Worm (Caenorhabditis elegans) whole organism, L3 larva: Measurements from ENCODE around the gene alh-11.

Experiments used
- R02D3.7 ChIP-seq: fragments of 150-350 bp; optimal IDR thresholded peaks from 2 replicates; lab custom pipeline; 2014; ENCODE audit warnings: missing biosample characterization, missing genetic modification characterization
- ZK546.5 ChIP-seq: sonication (generic microtip); optimal IDR thresholded peaks from 2 replicates; lab custom pipeline; 2017; ENCODE audit warnings: missing biosample characterization, missing genetic modification characterization
- aly-2 ChIP-seq: fragments of 150-350 bp; optimal IDR thresholded peaks from 2 replicates; lab custom pipeline; 2014; ENCODE audit warnings: missing biosample characterization, missing genetic modification characterization
- ceh-16 ChIP-seq: sonication (generic microtip); optimal IDR thresholded peaks from 2 replicates; lab custom pipeline; 2017; ENCODE audit warnings: missing biosample characterization, missing genetic modification characterization
- ceh-28 ChIP-seq: fragments of 150-350 bp; optimal IDR thresholded peaks from 2 replicates; lab custom pipeline; 2014; ENCODE audit warnings: missing biosample characterization, missing genetic modification reagents, missing genetic modification characterization
- ceh-82 ChIP-seq: fragments of 150-350 bp; optimal IDR thresholded peaks from 2 replicates; lab custom pipeline; 2014; ENCODE audit warnings: missing biosample characterization, missing genetic modification characterization
- ceh-9 ChIP-seq: sonication (generic microtip); optimal IDR thresholded peaks from 2 replicates; lab custom pipeline; 2018; ENCODE audit warnings: missing biosample characterization, missing genetic modification characterization
- daf-12 ChIP-seq: fragments of 150-350 bp; optimal IDR thresholded peaks from 2 replicates; lab custom pipeline; 2014; ENCODE audit warnings: missing biosample characterization, missing genetic modification reagents, missing genetic modification characterization
- egl-27 ChIP-seq: sonication (generic microtip); optimal IDR thresholded peaks from 4 replicates; lab custom pipeline; 2017; ENCODE audit warnings: missing biosample characterization, missing genetic modification reagents, missing genetic modification characterization
- egl-5 ChIP-seq: fragments of 150-350 bp; optimal IDR thresholded peaks from 2 replicates; lab custom pipeline; 2017; ENCODE audit warnings: missing biosample characterization, missing genetic modification reagents, missing genetic modification characterization, inconsistent platforms
- elt-1 ChIP-seq: fragments of 150-350 bp; optimal IDR thresholded peaks from 2 replicates; lab custom pipeline; 2014; ENCODE audit warnings: missing biosample characterization, missing genetic modification characterization
- elt-2 ChIP-seq: sonication (generic microtip); optimal IDR thresholded peaks from 2 replicates; lab custom pipeline; 2016; ENCODE audit warnings: missing genetic modification reagents, mild to moderate bottlenecking, missing genetic modification characterization, missing compliant biosample characterization
- elt-3 ChIP-seq, 3 experiments: fragments of 150-350 bp in 1 of 3; sonication (generic microtip) in 2 of 3; optimal IDR thresholded peaks; 2 replicates in 2 of 3; 4 replicates in 1 of 3; lab custom pipeline; 2014 to 2017; ENCODE audit warnings: missing biosample characterization in 3 of 3, missing genetic modification characterization in 3 of 3
- eor-1 ChIP-seq, 2 experiments: fragments of 150-350 bp; optimal IDR thresholded peaks; 2 replicates each; lab custom pipeline; 2014 to 2018; ENCODE audit warnings: missing biosample characterization in 2 of 2, missing genetic modification characterization in 2 of 2
- fkh-10 ChIP-seq: sonication (generic microtip); optimal IDR thresholded peaks from 2 replicates; lab custom pipeline; 2017; ENCODE audit warnings: missing biosample characterization, missing genetic modification reagents, missing genetic modification characterization
- fkh-2 ChIP-seq: fragments of 150-350 bp; optimal IDR thresholded peaks from 2 replicates; lab custom pipeline; 2014; ENCODE audit warnings: missing biosample characterization, missing genetic modification reagents, missing genetic modification characterization
- fos-1 ChIP-seq: fragments of 150-350 bp; optimal IDR thresholded peaks from 2 replicates; lab custom pipeline; 2014; ENCODE audit warnings: missing biosample characterization, missing genetic modification characterization
- hmg-11 ChIP-seq: sonication (generic microtip); optimal IDR thresholded peaks from 2 replicates; lab custom pipeline; 2016; ENCODE audit warnings: missing genetic modification characterization, missing compliant biosample characterization
- jun-1 ChIP-seq: fragments of 150-350 bp; optimal IDR thresholded peaks from 2 replicates; lab custom pipeline; 2014; ENCODE audit warnings: missing biosample characterization, missing genetic modification reagents, missing genetic modification characterization
- lin-15B ChIP-seq: fragments of 150-350 bp; optimal IDR thresholded peaks from 2 replicates; lab custom pipeline; 2014; ENCODE audit warnings: missing biosample characterization, missing genetic modification characterization
- lin-39 ChIP-seq: fragments of 150-350 bp; optimal IDR thresholded peaks from 2 replicates; lab custom pipeline; 2018; ENCODE audit warnings: missing biosample characterization, missing genetic modification reagents, missing genetic modification characterization
- lsy-12 ChIP-seq: sonication (generic microtip); optimal IDR thresholded peaks from 2 replicates; lab custom pipeline; 2016; ENCODE audit warnings: mild to moderate bottlenecking, missing genetic modification characterization, missing compliant biosample characterization
- mdl-1 ChIP-seq: fragments of 150-350 bp; optimal IDR thresholded peaks from 2 replicates; lab custom pipeline; 2014; ENCODE audit warnings: missing biosample characterization, missing genetic modification characterization
- mml-1 ChIP-seq: fragments of 150-350 bp; sonication (generic microtip); optimal IDR thresholded peaks from 3 replicates; lab custom pipeline; 2014; ENCODE audit warnings: missing biosample characterization, missing genetic modification characterization
- nfya-1 ChIP-seq: sonication (generic microtip); optimal IDR thresholded peaks from 2 replicates; lab custom pipeline; 2017; ENCODE audit warnings: missing genetic modification characterization, mild to moderate bottlenecking, missing compliant biosample characterization, antibody characterized with exemption, moderate library complexity; ENCODE audit not compliant: insufficient read depth
- nhr-11 ChIP-seq: fragments of 150-350 bp; optimal IDR thresholded peaks from 2 replicates; lab custom pipeline; 2014; ENCODE audit warnings: missing biosample characterization, missing genetic modification characterization
- nhr-23 ChIP-seq: fragments of 150-350 bp; optimal IDR thresholded peaks from 2 replicates; lab custom pipeline; 2014; ENCODE audit warnings: missing biosample characterization, missing genetic modification reagents, missing genetic modification characterization
- nhr-237 ChIP-seq: fragments of 150-350 bp; optimal IDR thresholded peaks from 2 replicates; lab custom pipeline; 2014; ENCODE audit warnings: missing biosample characterization, missing genetic modification characterization
- nhr-25 ChIP-seq: sonication (generic microtip); optimal IDR thresholded peaks from 2 replicates; lab custom pipeline; 2017; ENCODE audit warnings: missing biosample characterization, missing genetic modification characterization
- nhr-28 ChIP-seq: fragments of 150-350 bp; optimal IDR thresholded peaks from 2 replicates; lab custom pipeline; 2014; ENCODE audit warnings: missing biosample characterization, missing genetic modification characterization
- nhr-43 ChIP-seq: sonication (generic microtip); optimal IDR thresholded peaks from 2 replicates; lab custom pipeline; 2016; ENCODE audit warnings: mild to moderate bottlenecking, missing genetic modification characterization, missing compliant biosample characterization; ENCODE audit not compliant: poor library complexity, severe bottlenecking
- nhr-67 ChIP-seq: fragments of 150-350 bp; optimal IDR thresholded peaks from 2 replicates; lab custom pipeline; 2014; ENCODE audit warnings: missing biosample characterization, missing genetic modification characterization
- nhr-76 ChIP-seq: fragments of 150-350 bp; sonication (generic microtip); optimal IDR thresholded peaks from 5 replicates; lab custom pipeline; 2014; ENCODE audit warnings: missing biosample characterization, missing genetic modification characterization
- nhr-77 ChIP-seq: fragments of 150-350 bp; optimal IDR thresholded peaks from 2 replicates; lab custom pipeline; 2014; ENCODE audit warnings: missing biosample characterization, missing genetic modification characterization
- pha-4 ChIP-seq: fragments of 150-350 bp; optimal IDR thresholded peaks from 2 replicates; lab custom pipeline; 2014; ENCODE audit warnings: missing biosample characterization, missing genetic modification reagents, missing genetic modification characterization
- sea-2 ChIP-seq: fragments of 150-350 bp; sonication (generic microtip); optimal IDR thresholded peaks from 4 replicates; lab custom pipeline; 2014; ENCODE audit warnings: missing biosample characterization, missing genetic modification reagents, missing genetic modification characterization
- skn-1 ChIP-seq: fragments of 150-350 bp; optimal IDR thresholded peaks from 2 replicates; lab custom pipeline; 2014; ENCODE audit warnings: missing biosample characterization, missing genetic modification characterization
- snpc-4 ChIP-seq: fragments of 150-350 bp; optimal IDR thresholded peaks from 2 replicates; lab custom pipeline; 2014; ENCODE audit warnings: missing biosample characterization, missing genetic modification characterization
- unc-62 ChIP-seq: fragments of 150-350 bp; sonication (generic microtip); optimal IDR thresholded peaks from 4 replicates; lab custom pipeline; 2014; ENCODE audit warnings: missing biosample characterization, missing genetic modification reagents, missing genetic modification characterization
- zag-1 ChIP-seq: fragments of 150-350 bp; optimal IDR thresholded peaks from 2 replicates; lab custom pipeline; 2014; ENCODE audit warnings: missing biosample characterization, missing genetic modification characterization
- ztf-11 ChIP-seq: fragments of 150-350 bp; optimal IDR thresholded peaks from 2 replicates; lab custom pipeline; 2014; ENCODE audit warnings: missing biosample characterization, missing genetic modification characterization
- ztf-4 ChIP-seq: fragments of 150-350 bp; optimal IDR thresholded peaks from 2 replicates; lab custom pipeline; 2014; ENCODE audit warnings: missing biosample characterization, missing genetic modification characterization

alh-11 gene

ce11 chrIII:802041-802440 is 23.4 kb upstream of the alh-11 start:
- no peak for TF ChIP-seq ztf-4 (tag; lab: Kevin White, UChicago)
- no peak for TF ChIP-seq sea-2 (GFP tag; lab: Kevin White, UChicago)
- no peak for TF ChIP-seq nhr-23 (tag; lab: Kevin White, UChicago)
- no peak for TF ChIP-seq nhr-11 (tag; lab: Kevin White, UChicago)
- no peak for TF ChIP-seq nhr-43 (tag; lab: Kevin White, UChicago)
- TF ChIP-seq eor-1 (tag; optimal IDR thresholded peaks at IDR 0.05; lab: Kevin White, UChicago) = no peak
- no peak for TF ChIP-seq nfya-1 (tag; lab: Kevin White, UChicago)
- no peak for TF ChIP-seq fkh-10 (GFP tag; lab: Kevin White, UChicago)
- no peak for TF ChIP-seq snpc-4 (tag; lab: Kevin White, UChicago)
- no peak for TF ChIP-seq egl-27 (tag; lab: Kevin White, UChicago)

DNA sequence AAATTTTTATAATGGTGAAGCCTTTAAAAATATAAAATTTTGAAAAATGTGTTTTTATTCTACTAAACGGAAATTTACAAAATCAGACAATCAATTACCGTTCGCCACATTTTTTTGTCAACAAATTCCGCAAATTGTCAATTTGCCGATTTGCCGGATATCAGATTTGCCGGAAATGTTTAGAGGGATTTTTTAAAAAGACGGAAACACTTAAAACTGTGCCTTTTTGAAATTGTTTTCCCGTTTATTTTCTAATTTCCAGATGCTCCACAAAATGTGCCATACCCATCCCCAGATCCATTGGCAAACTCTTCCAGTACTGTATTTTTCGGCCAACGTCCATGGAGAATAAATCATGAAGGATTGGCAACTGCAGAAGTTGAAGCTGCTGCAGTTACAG is 18.8 kb upstream of the alh-11 start:
- TF ChIP-seq egl-5 (tag; lab: Kevin White, UChicago) (no peak), nhr-43 (tag; lab: Kevin White, UChicago) (no peak), elt-3 (tag; optimal IDR thresholded peaks at IDR 0.05; lab: Kevin White, UChicago) (no peak), elt-2 (tag; lab: Kevin White, UChicago) (no peak), sea-2 (GFP tag; lab: Kevin White, UChicago) (no peak), ceh-28 (tag; lab: Kevin White, UChicago) (no peak), pha-4 (tag; lab: Kevin White, UChicago) (no peak)

ce11 chrIII:794984-795596 is 16.4 kb upstream of the alh-11 start, which contains the start of gene trpp-11:
Gene trpp-11 (plus strand): TSS chrIII:795136.
- no peak for TF ChIP-seq elt-2 (tag; lab: Kevin White, UChicago)
- TF ChIP-seq hmg-11 (tag; lab: Kevin White, UChicago) = no peak
- TF ChIP-seq jun-1 (tag; lab: Kevin White, UChicago) = no peak
- TF ChIP-seq mml-1 = no peak
- no peak for TF ChIP-seq sea-2 (GFP tag; lab: Kevin White, UChicago)

DNA sequence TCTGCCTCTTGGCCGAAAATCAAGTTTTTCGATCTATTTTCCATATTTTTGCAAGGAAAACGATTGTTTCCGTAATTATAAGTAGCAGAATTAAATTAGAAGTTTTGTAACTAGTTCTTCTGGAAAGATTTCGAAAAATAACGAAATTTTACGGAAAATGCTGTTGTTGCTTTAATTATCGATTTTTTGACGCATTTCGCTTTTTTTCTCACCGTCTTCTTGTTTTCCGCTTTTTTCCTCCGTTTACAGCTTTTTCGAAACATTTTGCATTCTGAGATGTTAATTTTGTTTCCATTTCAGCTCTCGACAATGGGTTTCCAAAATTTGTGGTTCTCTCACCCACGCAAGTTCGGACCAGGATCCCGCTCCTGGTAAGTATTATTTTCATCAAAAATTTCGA is 15.3 kb upstream of the alh-11 start, which contains the start of gene rps-29:
TSS of gene rps-29 (plus strand) at position 301 of the 400 bp plus-strand sequence.
- TF ChIP-seq ceh-28 (tag; lab: Kevin White, UChicago) (peak; percentile 17), ceh-16 (tag; lab: Kevin White, UChicago) (no peak), ZK546.5 (tag; lab: Kevin White, UChicago) (no peak), aly-2 (tag; lab: Kevin White, UChicago) (no peak), mml-1 (no peak), nfya-1 (tag; lab: Kevin White, UChicago) (no peak), nhr-76 (tag; lab: Kevin White, UChicago) (no peak)

- TF ChIP-seq nfya-1 (tag; lab: Kevin White, UChicago) = peak; percentile 96
- TF ChIP-seq fkh-2 (tag; lab: Kevin White, UChicago) = no peak
- no peak for TF ChIP-seq unc-62 (GFP tag; lab: Kevin White, UChicago)
- peak; percentile 86 for TF ChIP-seq lin-15B
- TF ChIP-seq nhr-23 (tag; lab: Kevin White, UChicago) = peak; percentile 58
- no peak for TF ChIP-seq nhr-237
- TF ChIP-seq ceh-16 (tag; lab: Kevin White, UChicago) = no peak
- TF ChIP-seq ceh-28 (tag; lab: Kevin White, UChicago) = no peak
- TF ChIP-seq zag-1 = no peak
- TF ChIP-seq hmg-11 (tag; lab: Kevin White, UChicago) = peak; percentile 72
- TF ChIP-seq nhr-25 (tag; lab: Kevin White, UChicago) = peak; percentile 71
- no peak for TF ChIP-seq nhr-67 (tag; lab: Kevin White, UChicago)
- TF ChIP-seq nhr-77 (tag; lab: Kevin White, UChicago) = no peak
- no peak for TF ChIP-seq nhr-76 (tag; lab: Kevin White, UChicago)
- no peak for TF ChIP-seq egl-27 (tag; lab: Kevin White, UChicago)
- TF ChIP-seq egl-5 (tag; lab: Kevin White, UChicago) = peak; percentile 59
- TF ChIP-seq fos-1 (tag; lab: Kevin White, UChicago) = no peak
- TF ChIP-seq elt-1 = no peak
- TF ChIP-seq ztf-11 (tag; lab: Kevin White, UChicago) = no peak
- no peak for TF ChIP-seq elt-3 (tag; optimal IDR thresholded peaks at IDR 0.05; lab: Kevin White, UChicago)
- TF ChIP-seq ceh-9 = no peak
- peak; percentile 38 for TF ChIP-seq skn-1 (tag; lab: Kevin White, UChicago)
- TF ChIP-seq mdl-1 = no peak
- TF ChIP-seq daf-12 (tag; lab: Kevin White, UChicago) = no peak
- peak; percentile 91 for TF ChIP-seq lin-39 (tag; lab: Kevin White, UChicago)
- TF ChIP-seq nhr-28 = no peak
- peak; percentile 81 for TF ChIP-seq lsy-12
- no peak for TF ChIP-seq jun-1 (tag; lab: Kevin White, UChicago)
- no peak for TF ChIP-seq ceh-82 (tag; lab: Kevin White, UChicago)
- TF ChIP-seq R02D3.7 (tag; lab: Kevin White, UChicago) = peak; percentile 26
These were observed 14.9 kb upstream of the alh-11 start, which contains the start of gene snt-2 for ce11 chrIII:793595-793994. Gene snt-2 (minus strand): TSS chrIII:793733.
